Worm (Caenorhabditis elegans) whole organism, L4/young adult: ENCODE data around the gene dnj-14.

Experiments
- dao-5 ChIP-seq: sonication (generic microtip); optimal IDR thresholded peaks from 2 replicates; lab custom pipeline; 2016; ENCODE audit warnings: missing genotype, missing genetic modification characterization, moderate library complexity, missing compliant biosample characterization
- him-1 ChIP-seq: sonication (generic microtip); optimal IDR thresholded peaks from 2 replicates; lab custom pipeline; 2016; ENCODE audit warnings: missing genotype, missing genetic modification reagents, missing genetic modification characterization, missing compliant biosample characterization

DNA sequence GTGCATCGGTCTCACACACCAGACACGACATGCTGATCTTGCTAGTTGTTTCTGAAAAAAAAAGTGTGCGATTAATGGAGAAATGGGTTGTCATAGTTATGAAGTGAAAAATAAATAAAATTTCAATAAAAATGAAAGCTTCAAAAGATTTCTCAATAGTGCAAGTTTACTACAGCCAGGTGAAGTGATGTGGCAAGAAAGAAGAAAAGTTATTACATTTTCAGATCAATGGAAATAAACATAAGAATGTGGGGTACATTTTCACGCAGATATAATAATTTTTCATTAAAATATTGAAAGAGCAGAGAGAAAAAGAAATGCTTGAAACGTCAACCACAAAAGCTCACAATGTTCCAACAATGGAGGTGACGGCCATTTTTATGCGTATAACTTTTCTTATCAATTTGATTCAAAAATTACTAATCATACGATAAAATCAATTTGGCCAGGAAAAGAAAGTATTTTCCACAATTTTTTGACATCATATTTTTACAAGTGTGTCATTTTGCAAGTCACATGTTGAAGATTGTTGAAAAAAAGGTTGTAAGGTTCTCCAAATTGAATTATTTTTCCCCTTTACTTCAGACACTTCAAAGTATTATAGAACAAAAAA is 51.2 kb downstream of the dnj-14 start, which contains the start of gene nhr-45:
- TF ChIP-seq dao-5 (tag; lab: Kevin White, UChicago) = no peak
- TF ChIP-seq him-1 = no peak
